Worm (Caenorhabditis elegans) whole organism, late embryonic: Measurements from ENCODE around the gene C09G9.1.

Experiments used
- ceh-24 ChIP-seq: sonication (generic microtip); optimal IDR thresholded peaks from 2 replicates; lab custom pipeline; 2016; ENCODE audit warnings: mild to moderate bottlenecking, missing genetic modification characterization, missing compliant biosample characterization
- elt-4 ChIP-seq: sonication (generic microtip); optimal IDR thresholded peaks from 2 replicates; lab custom pipeline; 2016; ENCODE audit warnings: missing genetic modification characterization, missing compliant biosample characterization
- fkh-10 ChIP-seq: fragments of 150-350 bp; optimal IDR thresholded peaks from 2 replicates; lab custom pipeline; 2014; ENCODE audit warnings: missing biosample characterization, missing genetic modification reagents, missing genetic modification characterization
- hlh-6 ChIP-seq: sonication (generic microtip); optimal IDR thresholded peaks from 2 replicates; lab custom pipeline; 2016; ENCODE audit warnings: missing genotype, missing genetic modification characterization, missing compliant biosample characterization
- nhr-11 ChIP-seq: fragments of 150-350 bp; optimal IDR thresholded peaks from 2 replicates; lab custom pipeline; 2014; ENCODE audit warnings: missing biosample characterization, missing genetic modification characterization
- pax-1 ChIP-seq: fragments of 150-350 bp; optimal IDR thresholded peaks from 2 replicates; lab custom pipeline; 2014; ENCODE audit warnings: missing biosample characterization, missing genetic modification characterization
- unc-3 ChIP-seq, 2 experiments: fragments of 200-800 bp in 1 of 2; sonication (Bioruptor generic) in 1 of 2; sonication (generic microtip) in 1 of 2; conservative IDR thresholded peaks in 1 of 2; optimal IDR thresholded peaks in 1 of 2; 2 replicates each; pipeline versions ENCODE4 v1.3.6 to Lab custom; 2016 to 2022; ENCODE audit warnings: missing compliant biosample characterization in 2 of 2, missing genetic modification characterization in 2 of 2, missing genetic modification reagents in 1 of 2
- unc-42 ChIP-seq: sonication (generic microtip); optimal IDR thresholded peaks from 2 replicates; lab custom pipeline; 2016; ENCODE audit warnings: missing genotype, missing genetic modification characterization, missing compliant biosample characterization
- unc-55 ChIP-seq: sonication (generic microtip); optimal IDR thresholded peaks from 2 replicates; lab custom pipeline; 2017; ENCODE audit warnings: missing biosample characterization, missing genetic modification reagents, missing genetic modification characterization

ce11 chrIV:8840161-8840765 lies 25.0 kb downstream of the C09G9.1 start, which contains the start of the genes T28C6.11 and T11B7.1:
- TF ChIP-seq unc-3 (GFP tag; conservative IDR thresholded peaks at IDR 0.05; lab: Robert Waterston, UW) (no peak), unc-3 (tag; optimal IDR thresholded peaks at IDR 0.05; lab: Kevin White, UChicago) (no peak), unc-55 (GFP tag; lab: Kevin White, UChicago) (no peak), ceh-24 (no peak), nhr-11 (tag; lab: Kevin White, UChicago) (no peak), fkh-10 (no peak), unc-42 (tag; lab: Kevin White, UChicago) (no peak), hlh-6 (tag; lab: Kevin White, UChicago) (no peak), elt-4 (no peak), pax-1 (tag; lab: Kevin White, UChicago) (no peak)
